Fruit fly (Drosophila melanogaster): ENCODE measurements around the gene CG33230.

- TF ChIP-seq CG8478 (optimal IDR thresholded peaks at IDR 0.05): no peak
- TF ChIP-seq CTCF (optimal IDR thresholded peaks at IDR 0.05): no peak
Observed at dm6 chr3L:1592822-1593452, 25.3 kb upstream of the CG33230 start.

Data from S2 (cell line).